Fruit fly (Drosophila melanogaster) whole organism, embryonic: ENCODE measurements around the gene mRpL17.

ENCODE experiments used
- CG10543 ChIP-seq: fragments of 200-800 bp; sonication (Bioruptor generic); optimal IDR thresholded peaks from 3 replicates; lab custom pipeline; 2017; ENCODE audit warnings: missing biosample characterization, mild to moderate bottlenecking, missing genetic modification characterization, moderate library complexity
- CG11723 ChIP-seq: fragments of 200-800 bp; sonication (Bioruptor generic); optimal IDR thresholded peaks from 2 replicates; lab custom pipeline; 2017; ENCODE audit warnings: missing biosample characterization, mild to moderate bottlenecking, missing genetic modification characterization
- CG12236 ChIP-seq: fragments of 200-800 bp; sonication (Bioruptor generic); optimal IDR thresholded peaks from 2 replicates; lab custom pipeline; 2016; ENCODE audit warnings: missing biosample characterization, missing genetic modification characterization
- CG13123 ChIP-seq: fragments of 200-800 bp; sonication (Bioruptor generic); optimal IDR thresholded peaks from 2 replicates; lab custom pipeline; 2016; ENCODE audit warnings: missing biosample characterization, missing genetic modification characterization
- CG13894 ChIP-seq: fragments of 200-800 bp; sonication (Bioruptor generic); optimal IDR thresholded peaks from 3 replicates; lab custom pipeline; 2018; ENCODE audit warnings: missing biosample characterization, mild to moderate bottlenecking, missing genetic modification characterization, moderate library complexity
- CG17568 ChIP-seq: fragments of 200-800 bp; sonication (Bioruptor generic); optimal IDR thresholded peaks from 2 replicates; lab custom pipeline; 2018; ENCODE audit warnings: missing biosample characterization, mild to moderate bottlenecking, missing genetic modification characterization, moderate library complexity
- CG17829 ChIP-seq: fragments of 200-800 bp; optimal IDR thresholded peaks from 2 replicates; lab custom pipeline; 2019; ENCODE audit warnings: missing biosample characterization, mild to moderate bottlenecking, missing genetic modification characterization, moderate library complexity
- CG1832 ChIP-seq: fragments of 200-800 bp; sonication (Bioruptor generic); optimal IDR thresholded peaks from 2 replicates; lab custom pipeline; 2017; ENCODE audit warnings: missing biosample characterization, mild to moderate bottlenecking, missing genetic modification characterization, inconsistent platforms
- CG2129 ChIP-seq: fragments of 200-800 bp; sonication (Bioruptor generic); IDR thresholded peaks from 2 replicates; pipeline ENCODE4 v1.3.6; 2022; ENCODE audit warnings: missing biosample characterization, missing genetic modification characterization; ENCODE audit not compliant: partially characterized antibody
- CG2199 ChIP-seq: fragments of 200-800 bp; sonication (Bioruptor generic); IDR thresholded peaks from 3 replicates; pipeline ENCODE4 v1.3.6; 2022; ENCODE audit warnings: missing biosample characterization, missing genetic modification characterization
- CG2678 ChIP-seq: fragments of 200-800 bp; sonication (Bioruptor generic); optimal IDR thresholded peaks from 3 replicates; lab custom pipeline; 2019; ENCODE audit warnings: missing biosample characterization, mild to moderate bottlenecking, missing genetic modification characterization, moderate library complexity
- CG30403 ChIP-seq: fragments of 200-800 bp; sonication (Bioruptor generic); optimal IDR thresholded peaks from 3 replicates; lab custom pipeline; 2016; ENCODE audit warnings: missing biosample characterization, missing genetic modification characterization
- CG33213 ChIP-seq: fragments of 200-800 bp; sonication (Bioruptor generic); optimal IDR thresholded peaks from 3 replicates; lab custom pipeline; 2016; ENCODE audit warnings: missing biosample characterization, missing genetic modification characterization
- CG3407 ChIP-seq: fragments of 200-800 bp; sonication (Bioruptor generic); optimal IDR thresholded peaks from 2 replicates; lab custom pipeline; 2018; ENCODE audit warnings: missing biosample characterization, mild to moderate bottlenecking, missing genetic modification characterization
- CG6854 ChIP-seq: fragments of 200-800 bp; sonication (Bioruptor generic); optimal IDR thresholded peaks from 3 replicates; lab custom pipeline; 2017; ENCODE audit warnings: missing biosample characterization, mild to moderate bottlenecking, missing genetic modification characterization
- CG8765 ChIP-seq: fragments of 200-800 bp; sonication (Bioruptor generic); IDR thresholded peaks from 2 replicates; pipeline ENCODE4 v1.3.6; 2022; ENCODE audit warnings: missing biosample characterization, missing genetic modification characterization
- CG9727 ChIP-seq: fragments of 200-800 bp; sonication (Bioruptor generic); optimal IDR thresholded peaks from 3 replicates; lab custom pipeline; 2017; ENCODE audit warnings: missing biosample characterization, mild to moderate bottlenecking, missing genetic modification characterization
- CoRest ChIP-seq: fragments of 200-800 bp; sonication (Bioruptor generic); optimal IDR thresholded peaks from 3 replicates; lab custom pipeline; 2018; ENCODE audit warnings: missing biosample characterization, mild to moderate bottlenecking, missing genetic modification characterization, moderate library complexity
- D19B ChIP-seq: fragments of 200-800 bp; sonication (Bioruptor generic); optimal IDR thresholded peaks from 2 replicates; lab custom pipeline; 2017; ENCODE audit warnings: missing biosample characterization, mild to moderate bottlenecking, missing genetic modification characterization
- Eip74EF ChIP-seq, 2 experiments: fragments of 200-800 bp in 1 of 2; fragments of >200 bp in 1 of 2; sonication (Bioruptor generic) in 1 of 2; optimal IDR thresholded peaks; 2 replicates each; lab custom pipeline; 2017 to 2019; ENCODE audit warnings: missing biosample characterization in 2 of 2, missing genetic modification characterization in 2 of 2, mild to moderate bottlenecking in 1 of 2, moderate library complexity in 1 of 2
- HLHmδ ChIP-seq: fragments of 200-800 bp; sonication (Bioruptor generic); optimal IDR thresholded peaks from 2 replicates; lab custom pipeline; 2018; ENCODE audit warnings: missing biosample characterization, mild to moderate bottlenecking, missing genetic modification characterization, moderate library complexity
- HmgZ ChIP-seq: fragments of 200-800 bp; sonication (Bioruptor generic); optimal IDR thresholded peaks from 2 replicates; lab custom pipeline; 2018; ENCODE audit warnings: missing biosample characterization, mild to moderate bottlenecking, missing genetic modification characterization
- Jarid2 ChIP-seq: fragments of 200-800 bp; sonication (Bioruptor generic); optimal IDR thresholded peaks from 3 replicates; lab custom pipeline; 2017; ENCODE audit warnings: mild to moderate bottlenecking, missing biosample characterization, missing genetic modification reagents, missing genetic modification characterization
- Lhr ChIP-seq: fragments of 200-800 bp; sonication (Bioruptor generic); optimal IDR thresholded peaks from 3 replicates; lab custom pipeline; 2017; ENCODE audit warnings: mild to moderate bottlenecking, missing biosample characterization, missing genetic modification reagents, missing genetic modification characterization
- MBD-R2 ChIP-seq: fragments of 200-800 bp; sonication (Bioruptor generic); IDR thresholded peaks from 2 replicates; pipeline ENCODE4 v1.3.6; 2022; ENCODE audit warnings: missing biosample characterization, missing genetic modification characterization
- Nf-YB ChIP-seq: fragments of 200-800 bp; sonication (Bioruptor generic); optimal IDR thresholded peaks from 3 replicates; lab custom pipeline; 2019; ENCODE audit warnings: missing biosample characterization, mild to moderate bottlenecking, missing genetic modification characterization, moderate library complexity
- Oli ChIP-seq: fragments of 200-800 bp; sonication (Bioruptor generic); optimal IDR thresholded peaks from 2 replicates; lab custom pipeline; 2018; ENCODE audit warnings: missing biosample characterization, mild to moderate bottlenecking, missing genetic modification characterization, moderate library complexity
- Spps ChIP-seq: fragments of 200-800 bp; sonication (Bioruptor generic); optimal IDR thresholded peaks from 2 replicates; lab custom pipeline; 2018; ENCODE audit warnings: missing biosample characterization, mild to moderate bottlenecking, missing genetic modification characterization
- Stat92E ChIP-seq, 3 experiments: fragments of >200 bp in 2 of 3; fragments of 200-800 bp in 1 of 3; sonication (Bioruptor generic) in 1 of 3; optimal IDR thresholded peaks; 2 replicates each; lab custom pipeline; 2017 to 2019; ENCODE audit warnings: missing biosample characterization in 3 of 3, missing genetic modification characterization in 3 of 3, mild to moderate bottlenecking in 1 of 3, moderate library complexity in 1 of 3
- YL-1 ChIP-seq: fragments of 200-800 bp; sonication (Bioruptor generic); optimal IDR thresholded peaks from 3 replicates; lab custom pipeline; 2017; ENCODE audit warnings: missing biosample characterization, mild to moderate bottlenecking, missing genetic modification characterization
- ab ChIP-seq: fragments of 200-800 bp; sonication (Bioruptor generic); optimal IDR thresholded peaks from 2 replicates; lab custom pipeline; 2016; ENCODE audit warnings: missing biosample characterization, missing genetic modification characterization
- az2 ChIP-seq: fragments of 200-800 bp; sonication (Bioruptor generic); optimal IDR thresholded peaks from 3 replicates; lab custom pipeline; 2016; ENCODE audit warnings: missing biosample characterization, missing genetic modification characterization
- cas ChIP-seq: fragments of 200-800 bp; sonication (Bioruptor generic); IDR thresholded peaks from 2 replicates; pipeline ENCODE4 v1.3.6; 2022; ENCODE audit warnings: missing biosample characterization, missing genetic modification characterization
- da ChIP-seq: fragments of 200-800 bp; sonication (Bioruptor generic); optimal IDR thresholded peaks from 2 replicates; lab custom pipeline; 2016; ENCODE audit warnings: missing biosample characterization, missing genetic modification characterization
- dmrt99B ChIP-seq: fragments of 200-800 bp; sonication (Bioruptor generic); optimal IDR thresholded peaks from 2 replicates; lab custom pipeline; 2018; ENCODE audit warnings: missing biosample characterization, mild to moderate bottlenecking, missing genetic modification characterization, moderate library complexity
- ems ChIP-seq: fragments of 200-800 bp; sonication (Bioruptor generic); optimal IDR thresholded peaks from 3 replicates; lab custom pipeline; 2016; ENCODE audit warnings: missing biosample characterization, missing genetic modification characterization
- fd102C ChIP-seq: fragments of 200-800 bp; sonication (Bioruptor generic); optimal IDR thresholded peaks from 2 replicates; lab custom pipeline; 2018; ENCODE audit warnings: missing biosample characterization, mild to moderate bottlenecking, missing genetic modification characterization, moderate library complexity
- gem ChIP-seq: fragments of 200-800 bp; sonication (Bioruptor generic); optimal IDR thresholded peaks from 2 replicates; lab custom pipeline; 2019; ENCODE audit warnings: missing biosample characterization, mild to moderate bottlenecking, missing genetic modification characterization, moderate library complexity
- grn ChIP-seq: fragments of 200-800 bp; sonication (Bioruptor generic); optimal IDR thresholded peaks from 3 replicates; lab custom pipeline; 2017; ENCODE audit warnings: missing biosample characterization, missing genetic modification characterization
- gsb-n ChIP-seq: fragments of 200-800 bp; sonication (Bioruptor generic); optimal IDR thresholded peaks from 3 replicates; lab custom pipeline; 2018; ENCODE audit warnings: missing biosample characterization, mild to moderate bottlenecking, missing genetic modification characterization
- jing ChIP-seq: fragments of 200-800 bp; sonication (Bioruptor generic); optimal IDR thresholded peaks from 2 replicates; lab custom pipeline; 2018; ENCODE audit warnings: missing biosample characterization, mild to moderate bottlenecking, missing genetic modification characterization
- lbe ChIP-seq: fragments of 200-800 bp; sonication (Bioruptor generic); optimal IDR thresholded peaks from 2 replicates; lab custom pipeline; 2016; ENCODE audit warnings: missing biosample characterization, mild to moderate bottlenecking, missing genetic modification characterization
- nom ChIP-seq: fragments of 200-800 bp; sonication (Bioruptor generic); optimal IDR thresholded peaks from 2 replicates; lab custom pipeline; 2017; ENCODE audit warnings: missing biosample characterization, missing genetic modification characterization, mild to moderate bottlenecking, moderate library complexity, missing genetic modification reagents
- ro ChIP-seq: fragments of 200-800 bp; sonication (Bioruptor generic); IDR thresholded peaks from 2 replicates; pipeline ENCODE4 v1.3.6; 2022; ENCODE audit warnings: missing biosample characterization, missing genetic modification characterization
- run ChIP-seq: fragments of 200-800 bp; sonication (Bioruptor generic); optimal IDR thresholded peaks from 3 replicates; lab custom pipeline; 2018; ENCODE audit warnings: missing biosample characterization, mild to moderate bottlenecking, missing genetic modification characterization
- sna ChIP-seq: fragments of 200-800 bp; sonication (Bioruptor generic); IDR thresholded peaks from 2 replicates; pipeline ENCODE4 v1.3.6; 2022; ENCODE audit warnings: missing biosample characterization, missing genetic modification characterization; ENCODE audit not compliant: partially characterized antibody
- sqz ChIP-seq: fragments of 200-800 bp; sonication (Bioruptor generic); optimal IDR thresholded peaks from 3 replicates; lab custom pipeline; 2018; ENCODE audit warnings: missing biosample characterization, mild to moderate bottlenecking, missing genetic modification characterization
- tup ChIP-seq: fragments of 200-800 bp; sonication (Bioruptor generic); optimal IDR thresholded peaks from 2 replicates; lab custom pipeline; 2016; ENCODE audit warnings: missing biosample characterization, mild to moderate bottlenecking, missing genetic modification characterization, moderate library complexity

Gene mRpL17

dm6 chr3L:263500-264377 is 840 bp upstream of the mRpL17 start (continued):
- TF ChIP-seq CG6854 (GFP tag; lab: Kevin White, UChicago): no peak
- TF ChIP-seq grn: no peak
- TF ChIP-seq lbe: no peak
- TF ChIP-seq tup (GFP tag; lab: Kevin White, UChicago): no peak
- no peak for TF ChIP-seq CG9727 (GFP tag; lab: Kevin White, UChicago)
- no peak for TF ChIP-seq CG17829
- TF ChIP-seq CG2678: no peak
- no peak for TF ChIP-seq CG30403 (GFP tag; lab: Kevin White, UChicago)
- no peak for TF ChIP-seq fd102C (GFP tag; lab: Kevin White, UChicago)
- TF ChIP-seq CG13123 (GFP tag; lab: Kevin White, UChicago): no peak
- TF ChIP-seq CG1832 (GFP tag; lab: Kevin White, UChicago): peak; percentile 83
- no peak for TF ChIP-seq MBD-R2 (GFP tag; lab: Robert Waterston, UW)
- TF ChIP-seq ems (GFP tag; lab: Kevin White, UChicago): no peak
- TF ChIP-seq nom: no peak
- TF ChIP-seq Lhr: no peak
- TF ChIP-seq CoRest: no peak
- no peak for TF ChIP-seq CG8765 (GFP tag; lab: Robert Waterston, UW)
- TF ChIP-seq run: no peak
- TF ChIP-seq CG12236: no peak
- TF ChIP-seq HLHmδ (GFP tag; lab: Kevin White, UChicago): no peak
- no peak for TF ChIP-seq CG10543
- no peak for TF ChIP-seq D19B
- no peak for TF ChIP-seq ro (GFP tag; lab: Robert Waterston, UW)
- no peak for TF ChIP-seq Stat92E (GFP tag; optimal IDR thresholded peaks at IDR 0.05; lab: Kevin White, UChicago)
- TF ChIP-seq Oli (tag; lab: Kevin White, UChicago): no peak
- no peak for TF ChIP-seq HmgZ (tag; lab: Kevin White, UChicago)
- no peak for TF ChIP-seq cas (GFP tag; lab: Robert Waterston, UW)
- no peak for TF ChIP-seq Nf-YB (GFP tag; lab: Kevin White, UChicago)
- no peak for TF ChIP-seq CG11723 (GFP tag; lab: Kevin White, UChicago)
- no peak for TF ChIP-seq sna (GFP tag; lab: Robert Waterston, UW)
- TF ChIP-seq CG17568 (GFP tag; lab: Kevin White, UChicago): no peak
- TF ChIP-seq Eip74EF (GFP tag; optimal IDR thresholded peaks at IDR 0.05; lab: Kevin White, UChicago): no peak
- no peak for TF ChIP-seq Spps (tag; lab: Kevin White, UChicago)
- TF ChIP-seq az2 (GFP tag; lab: Kevin White, UChicago): no peak
- no peak for TF ChIP-seq Jarid2 (GFP tag; lab: Kevin White, UChicago)
- TF ChIP-seq jing: no peak
- no peak for TF ChIP-seq gsb-n
- TF ChIP-seq CG2199: 0 out of 3 replicates have a peak, but pooled peaks have one; percentile 30
- no peak for TF ChIP-seq CG13894 (tag; lab: Kevin White, UChicago)
- TF ChIP-seq gem (tag; lab: Kevin White, UChicago): no peak
- no peak for TF ChIP-seq CG33213 (GFP tag; lab: Kevin White, UChicago)
- no peak for TF ChIP-seq CG3407 (GFP tag; lab: Kevin White, UChicago)
- TF ChIP-seq sqz (GFP tag; lab: Kevin White, UChicago): no peak
- no peak for TF ChIP-seq ab (GFP tag; lab: Kevin White, UChicago)
- peak; percentile 39 for TF ChIP-seq YL-1
- no peak for TF ChIP-seq da (GFP tag; lab: Kevin White, UChicago)
- no peak for TF ChIP-seq dmrt99B (tag; lab: Kevin White, UChicago)
- TF ChIP-seq CG2129 (GFP tag; lab: Robert Waterston, UW): no peak
